Worm (Caenorhabditis elegans): ENCODE measurements around the gene eef-1A.1.

DNA sequence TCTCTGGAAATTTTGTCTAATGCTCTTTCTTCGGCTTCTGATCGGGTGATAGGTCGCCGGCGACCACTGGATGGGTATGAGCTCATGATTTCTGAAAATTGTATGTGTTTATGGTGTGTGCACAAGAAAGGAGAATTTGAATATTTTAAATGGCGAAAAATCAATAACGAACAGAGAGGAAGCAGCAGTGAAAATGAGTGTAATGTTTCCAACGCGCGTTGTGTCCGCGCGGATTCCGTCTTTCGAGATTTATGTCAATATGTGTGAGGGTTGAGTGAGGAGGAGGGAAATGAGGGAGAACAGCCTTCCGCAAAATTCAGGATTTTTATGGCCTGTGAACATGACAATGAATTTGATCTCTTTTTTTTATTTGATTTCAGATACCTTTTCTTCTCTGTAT, 42.8 kb downstream of the eef-1A.1 start, which contains the start of gene flap-1:
- TF ChIP-seq ama-1 (optimal IDR thresholded peaks at IDR 0.05) (no peak), nhr-25 (tag; optimal IDR thresholded peaks at IDR 0.05; ENCODE audit: borderline replicate concordance, insufficient read depth) (no peak), nhr-77 (tag; optimal IDR thresholded peaks at IDR 0.05) (no peak), zag-1 (tag; optimal IDR thresholded peaks at IDR 0.05) (no peak), fos-1 (tag; optimal IDR thresholded peaks at IDR 0.05) (no peak)
